Worm (Caenorhabditis elegans): ENCODE measurements around the gene Y76B12C.8.

ce11 chrIV:1975594-1975993 lies 4.2 kb upstream of the Y76B12C.8 start:
- TF ChIP-seq madf-8 (GFP tag; conservative IDR thresholded peaks at IDR 0.05) (no peak), dpl-1 (GFP tag; optimal IDR thresholded peaks at IDR 0.05) (no peak), hmg-20 (GFP tag; IDR thresholded peaks at IDR 0.05) (no peak), ama-1 (optimal IDR thresholded peaks at IDR 0.05) (no peak), ama-1 (GFP tag; optimal IDR thresholded peaks at IDR 0.05) (no peak), ztf-6 (GFP tag; IDR thresholded peaks at IDR 0.05) (no peak), lsl-1 (GFP tag; optimal IDR thresholded peaks at IDR 0.05) (no peak), cebp-2 (GFP tag; IDR thresholded peaks at IDR 0.05) (no peak), ets-4 (GFP tag; optimal IDR thresholded peaks at IDR 0.05) (no peak), lin-26 (GFP tag; IDR thresholded peaks at IDR 0.05) (no peak)

All from whole organism, young adult.